Worm (Caenorhabditis elegans): ENCODE data around the gene ufd-2.

Gene ufd-2

DNA sequence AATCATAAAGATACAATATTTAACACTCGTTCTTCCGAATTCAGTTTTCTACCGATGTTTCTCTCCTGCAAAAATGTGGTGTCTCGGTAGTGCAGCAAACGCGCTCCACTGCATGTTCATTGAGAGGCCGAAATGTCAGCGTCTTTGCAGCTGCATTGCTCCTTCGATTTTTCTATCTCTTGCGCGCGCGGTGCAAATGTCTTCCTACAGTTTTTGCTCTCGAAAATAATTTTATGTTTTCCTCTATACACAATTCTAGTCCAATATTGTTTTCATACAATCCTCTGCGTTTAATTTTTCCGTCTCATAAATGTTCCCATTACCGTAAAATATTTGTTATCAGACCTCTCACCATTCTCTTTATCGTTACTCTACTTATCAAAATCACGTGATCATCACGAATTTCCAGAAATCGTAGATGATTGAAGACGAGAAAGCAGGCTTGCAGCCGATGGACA is at the start of gene ufd-2:
TSS of gene ufd-2 (plus strand) at position 408 of the 458 bp plus-strand sequence.
- TF ChIP-seq ceh-36 (tag; optimal IDR thresholded peaks at IDR 0.05) (no peak), tbx-11 (GFP tag; IDR thresholded peaks at IDR 0.05) (no peak), ceh-13 (GFP tag; optimal IDR thresholded peaks at IDR 0.05) (no peak), F13C5.2 (tag; optimal IDR thresholded peaks at IDR 0.05) (no peak), scrt-1 (GFP tag; IDR thresholded peaks at IDR 0.05) (0 out of 2 replicates have a peak, but pooled peaks have one; percentile 23), ets-7 (tag; optimal IDR thresholded peaks at IDR 0.05) (peak; percentile 14), B0310.2 (tag; optimal IDR thresholded peaks at IDR 0.05) (no peak), hnd-1 (tag; optimal IDR thresholded peaks at IDR 0.05) (no peak)

DNA sequence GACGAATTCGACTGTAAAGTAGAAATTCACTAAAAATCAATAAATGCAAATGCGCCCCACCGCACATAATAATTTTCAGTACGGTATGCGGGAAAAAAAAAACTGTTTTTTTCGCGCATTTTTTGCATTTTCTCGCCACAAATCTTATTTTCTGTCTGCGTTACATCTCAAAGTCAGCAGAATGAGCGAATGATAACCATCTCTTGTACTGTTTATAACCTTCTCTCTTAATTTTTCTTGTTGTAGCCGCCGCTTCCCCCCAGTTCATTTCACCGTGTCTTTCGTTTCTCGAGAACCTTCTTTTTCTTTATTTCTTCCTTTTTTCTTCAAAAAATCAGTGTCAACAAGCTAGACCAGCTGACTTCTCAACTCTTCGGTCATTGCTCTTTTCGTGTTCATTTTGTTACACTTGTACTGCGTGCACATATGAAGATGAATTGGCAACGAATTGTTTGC is 47.0 kb upstream of the ufd-2 start:
- TF ChIP-seq aly-1 (tag; optimal IDR thresholded peaks at IDR 0.05) (no peak), scrt-1 (GFP tag; IDR thresholded peaks at IDR 0.05) (no peak), ceh-13 (GFP tag; optimal IDR thresholded peaks at IDR 0.05) (no peak), tra-4 (tag; optimal IDR thresholded peaks at IDR 0.05) (no peak), F13C5.2 (tag; optimal IDR thresholded peaks at IDR 0.05) (no peak), flt-1 (GFP tag; IDR thresholded peaks at IDR 0.05) (no peak), B0310.2 (tag; optimal IDR thresholded peaks at IDR 0.05) (no peak), tbx-37 (GFP tag; conservative IDR thresholded peaks at IDR 0.05) (no peak), ceh-36 (tag; optimal IDR thresholded peaks at IDR 0.05) (no peak)

DNA sequence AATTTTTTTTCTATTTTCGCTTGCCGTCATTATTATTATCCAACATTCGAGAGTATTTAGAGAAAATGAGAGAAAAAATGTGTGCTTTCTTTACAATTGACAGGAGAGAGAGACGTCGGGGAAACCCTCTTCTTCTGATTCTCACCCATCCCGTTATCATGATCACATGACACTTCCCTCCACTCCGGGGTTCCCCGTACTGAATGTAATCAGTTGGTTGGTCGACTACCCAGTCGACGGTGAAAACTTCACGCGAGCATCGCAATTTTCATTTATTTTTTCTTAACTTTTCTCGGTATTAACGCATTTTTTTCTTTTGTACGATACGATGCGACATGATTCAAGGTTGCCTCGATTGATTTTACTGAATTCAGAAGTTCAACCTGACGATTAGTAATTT is 46.4 kb upstream of the ufd-2 start:
- TF ChIP-seq tra-4 (tag; optimal IDR thresholded peaks at IDR 0.05) (no peak), aly-1 (tag; optimal IDR thresholded peaks at IDR 0.05) (no peak), hmbx-1 (tag; optimal IDR thresholded peaks at IDR 0.05) (no peak), ets-7 (tag; optimal IDR thresholded peaks at IDR 0.05) (no peak), scrt-1 (GFP tag; IDR thresholded peaks at IDR 0.05) (no peak)

DNA sequence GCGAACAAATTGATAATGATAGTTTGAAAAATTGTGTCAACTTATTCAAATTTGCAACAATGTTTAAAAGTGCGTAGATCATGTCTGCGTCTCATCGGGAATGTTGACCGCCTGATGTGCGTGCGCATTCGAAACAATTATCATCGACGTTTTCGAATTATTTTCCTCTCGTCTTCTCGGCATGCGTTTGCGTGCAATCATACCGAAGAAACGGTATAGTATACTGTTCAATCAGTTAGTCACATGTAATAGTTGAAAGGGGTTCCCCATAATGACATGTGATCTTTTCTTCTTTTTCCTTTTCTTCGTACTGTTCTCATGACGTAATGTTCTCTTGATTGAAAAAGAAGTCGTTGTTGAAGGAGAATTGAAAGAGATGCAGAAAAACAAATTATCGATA is 45.8 kb upstream of the ufd-2 start:
- TF ChIP-seq pes-1 (GFP tag; IDR thresholded peaks at IDR 0.05): no peak
- no peak for TF ChIP-seq ceh-13 (GFP tag; optimal IDR thresholded peaks at IDR 0.05)
- TF ChIP-seq ceh-36 (tag; optimal IDR thresholded peaks at IDR 0.05): no peak
- no peak for TF ChIP-seq ama-1 (optimal IDR thresholded peaks at IDR 0.05)
- no peak for TF ChIP-seq sea-1 (GFP tag; conservative IDR thresholded peaks at IDR 0.05)
- TF ChIP-seq hmg-4 (GFP tag; optimal IDR thresholded peaks at IDR 0.05): no peak
- TF ChIP-seq aly-1 (tag; optimal IDR thresholded peaks at IDR 0.05): no peak
- TF ChIP-seq B0310.2 (tag; optimal IDR thresholded peaks at IDR 0.05): no peak
- TF ChIP-seq tbx-37 (GFP tag; conservative IDR thresholded peaks at IDR 0.05): no peak
- TF ChIP-seq hnd-1 (tag; optimal IDR thresholded peaks at IDR 0.05): no peak
- TF ChIP-seq hmbx-1 (tag; optimal IDR thresholded peaks at IDR 0.05): no peak
- TF ChIP-seq ets-7 (tag; optimal IDR thresholded peaks at IDR 0.05): no peak
- TF ChIP-seq tra-4 (tag; optimal IDR thresholded peaks at IDR 0.05): no peak
- no peak for TF ChIP-seq flt-1 (GFP tag; IDR thresholded peaks at IDR 0.05)
- no peak for TF ChIP-seq scrt-1 (GFP tag; IDR thresholded peaks at IDR 0.05)
- no peak for TF ChIP-seq tbx-11 (GFP tag; IDR thresholded peaks at IDR 0.05)
- TF ChIP-seq F13C5.2 (tag; optimal IDR thresholded peaks at IDR 0.05): no peak

DNA sequence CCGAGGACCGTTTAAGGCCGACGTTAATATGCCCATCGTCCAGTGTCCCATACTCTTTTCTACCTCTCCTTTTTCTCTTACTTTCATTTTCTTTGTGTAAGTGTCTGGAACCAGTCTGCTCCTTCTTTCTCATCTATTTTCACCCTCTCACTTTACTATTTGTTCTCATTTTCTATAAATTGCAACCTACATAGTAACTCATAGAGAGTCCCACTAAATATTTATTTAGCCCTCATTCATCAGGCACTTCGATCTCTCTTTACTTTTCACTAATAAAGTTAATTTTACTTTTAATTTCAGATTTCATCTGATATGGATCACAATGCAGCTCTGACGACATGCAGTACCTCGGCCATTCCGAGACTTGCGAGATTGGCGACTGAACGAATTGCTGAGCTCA is 45.2 kb upstream of the ufd-2 start, which contains the start of gene zyg-11:
TSS of gene zyg-11 (plus strand) at position 301 of the 400 bp plus-strand sequence.
- no peak for TF ChIP-seq tbx-37 (GFP tag; conservative IDR thresholded peaks at IDR 0.05)
- no peak for TF ChIP-seq tbx-11 (GFP tag; IDR thresholded peaks at IDR 0.05)
- TF ChIP-seq scrt-1 (GFP tag; IDR thresholded peaks at IDR 0.05): no peak

DNA sequence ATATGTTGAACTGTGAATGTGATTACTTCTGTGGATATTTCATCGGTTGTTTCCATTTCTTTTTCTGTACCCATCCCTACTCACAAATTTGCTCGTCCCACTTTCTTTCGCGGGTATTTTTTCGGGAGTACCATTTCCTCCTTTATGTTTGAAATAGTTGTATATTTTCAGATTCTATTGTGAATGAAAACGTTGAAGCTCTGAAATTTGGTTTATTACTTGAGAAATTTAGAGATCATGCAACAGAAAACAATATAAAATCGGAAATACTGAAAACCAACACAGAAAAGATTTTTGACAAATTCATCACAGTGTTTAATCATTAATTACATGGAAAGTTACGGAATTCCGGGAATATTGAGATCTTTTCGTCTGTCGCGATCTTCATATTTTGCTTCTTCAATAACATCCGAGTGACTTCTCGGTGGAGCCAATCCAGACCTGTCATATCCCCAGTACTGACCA is 41.9 kb upstream of the ufd-2 start:
- TF ChIP-seq ceh-36 (tag; optimal IDR thresholded peaks at IDR 0.05) (no peak), B0310.2 (tag; optimal IDR thresholded peaks at IDR 0.05) (no peak), sea-1 (GFP tag; conservative IDR thresholded peaks at IDR 0.05) (no peak), tbx-37 (GFP tag; conservative IDR thresholded peaks at IDR 0.05) (no peak), aly-1 (tag; optimal IDR thresholded peaks at IDR 0.05) (no peak), ets-7 (tag; optimal IDR thresholded peaks at IDR 0.05) (no peak), ceh-13 (GFP tag; optimal IDR thresholded peaks at IDR 0.05) (no peak), F13C5.2 (tag; optimal IDR thresholded peaks at IDR 0.05) (no peak), scrt-1 (GFP tag; IDR thresholded peaks at IDR 0.05) (no peak), pes-1 (GFP tag; IDR thresholded peaks at IDR 0.05) (no peak), ama-1 (optimal IDR thresholded peaks at IDR 0.05) (no peak), flt-1 (GFP tag; IDR thresholded peaks at IDR 0.05) (no peak), hnd-1 (tag; optimal IDR thresholded peaks at IDR 0.05) (no peak), tra-4 (tag; optimal IDR thresholded peaks at IDR 0.05) (no peak), hmbx-1 (tag; optimal IDR thresholded peaks at IDR 0.05) (no peak), tbx-11 (GFP tag; IDR thresholded peaks at IDR 0.05) (no peak)

DNA sequence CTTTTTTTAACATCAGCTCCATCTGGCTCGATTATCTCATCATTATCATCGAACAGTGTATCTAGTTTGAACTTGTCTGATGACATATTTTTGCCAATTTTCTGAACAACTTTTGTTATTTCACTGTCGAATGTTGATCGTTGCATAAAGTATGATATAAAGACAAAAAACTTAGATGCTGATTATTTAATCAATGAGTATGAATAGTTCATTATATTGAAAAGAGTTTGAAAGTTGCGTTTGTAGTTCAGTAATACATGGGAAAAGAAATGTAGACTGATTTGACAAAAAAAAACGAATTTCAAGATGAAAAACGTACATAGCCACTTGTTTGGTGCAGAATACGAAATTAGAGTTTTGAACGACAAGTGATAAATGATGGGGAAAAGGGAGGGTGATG is 40.1 kb upstream of the ufd-2 start, which contains the start of gene hda-2:
TSS of gene hda-2 (minus strand) at position 101 of the 400 bp plus-strand sequence.
- TF ChIP-seq tra-4 (tag; optimal IDR thresholded peaks at IDR 0.05) (no peak), pes-1 (GFP tag; IDR thresholded peaks at IDR 0.05) (no peak), ama-1 (optimal IDR thresholded peaks at IDR 0.05) (no peak), scrt-1 (GFP tag; IDR thresholded peaks at IDR 0.05) (no peak)

DNA sequence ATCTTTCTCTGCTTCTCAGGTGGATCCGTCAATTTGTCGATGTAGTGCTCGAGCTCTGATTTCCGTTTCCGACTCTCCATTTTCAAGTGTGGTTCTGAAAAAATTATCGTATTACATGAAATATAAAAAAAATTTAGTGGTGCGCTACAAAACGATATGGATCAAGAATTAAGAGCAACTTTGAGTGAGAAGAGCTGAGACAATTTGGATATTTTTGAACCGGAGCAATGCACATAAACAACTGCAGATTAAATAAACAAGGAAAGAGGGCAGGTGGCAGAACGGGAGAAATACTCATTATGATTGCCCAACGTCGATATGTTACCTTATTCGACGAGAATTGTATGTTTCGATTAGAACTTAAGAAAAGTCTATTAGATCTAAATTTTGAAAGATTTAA is 34.9 kb upstream of the ufd-2 start, which contains the start of gene swsn-7:
TSS of gene swsn-7 (minus strand) at position 101 of the 400 bp plus-strand sequence.
- no peak for TF ChIP-seq hmbx-1 (tag; optimal IDR thresholded peaks at IDR 0.05)
- no peak for TF ChIP-seq sea-1 (GFP tag; conservative IDR thresholded peaks at IDR 0.05)
- no peak for TF ChIP-seq scrt-1 (GFP tag; IDR thresholded peaks at IDR 0.05)
- TF ChIP-seq ama-1 (optimal IDR thresholded peaks at IDR 0.05): no peak
- no peak for TF ChIP-seq hmg-4 (GFP tag; optimal IDR thresholded peaks at IDR 0.05)
- no peak for TF ChIP-seq pes-1 (GFP tag; IDR thresholded peaks at IDR 0.05)
- no peak for TF ChIP-seq hnd-1 (tag; optimal IDR thresholded peaks at IDR 0.05)
- TF ChIP-seq tra-4 (tag; optimal IDR thresholded peaks at IDR 0.05): no peak
- TF ChIP-seq flt-1 (GFP tag; IDR thresholded peaks at IDR 0.05): no peak
- no peak for TF ChIP-seq ceh-36 (tag; optimal IDR thresholded peaks at IDR 0.05)
- TF ChIP-seq ets-7 (tag; optimal IDR thresholded peaks at IDR 0.05): no peak
- TF ChIP-seq aly-1 (tag; optimal IDR thresholded peaks at IDR 0.05): no peak
- no peak for TF ChIP-seq tbx-11 (GFP tag; IDR thresholded peaks at IDR 0.05)

All from whole organism, early embryonic.